Worm (Caenorhabditis elegans): ENCODE measurements around the gene F19B10.1.

Gene F19B10.1

DNA sequence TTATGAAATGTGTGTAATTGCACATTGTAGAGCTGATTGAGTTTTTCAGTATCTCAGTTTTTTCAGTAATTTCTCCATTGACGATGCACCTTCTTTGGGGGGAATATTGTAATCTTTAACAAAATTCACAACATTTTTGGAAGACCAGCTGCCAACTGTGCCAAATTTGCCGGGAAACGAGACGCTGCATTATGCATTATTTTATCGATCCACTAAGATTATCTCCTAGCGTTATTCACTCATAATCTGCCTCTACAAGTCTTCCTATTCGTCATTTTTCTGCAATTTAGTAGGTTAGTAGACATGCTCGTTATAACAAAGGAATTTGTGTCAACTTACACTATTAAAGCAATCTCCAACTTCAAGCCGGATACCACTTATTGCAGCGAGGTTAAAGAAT lies 48.7 kb downstream of the F19B10.1 start, which contains the start of the genes sdz-12 and bath-31:
Gene sdz-12, minus strand, starts transcription at position 101 of the 400 bp plus-strand sequence.
Gene bath-31, plus strand, starts transcription at position 251 of the 400 bp plus-strand sequence.
- TF ChIP-seq unc-42 (tag; optimal IDR thresholded peaks at IDR 0.05) (no peak), ceh-19 (GFP tag; optimal IDR thresholded peaks at IDR 0.05) (no peak), pax-1 (tag; optimal IDR thresholded peaks at IDR 0.05) (no peak), ceh-6 (GFP tag; optimal IDR thresholded peaks at IDR 0.05) (no peak), tbx-7 (tag; optimal IDR thresholded peaks at IDR 0.05) (no peak), elt-4 (tag; optimal IDR thresholded peaks at IDR 0.05) (no peak), rnt-1 (tag; optimal IDR thresholded peaks at IDR 0.05) (no peak), ets-4 (tag; optimal IDR thresholded peaks at IDR 0.05) (no peak), pqm-1 (tag; optimal IDR thresholded peaks at IDR 0.05) (no peak), dve-1 (tag; optimal IDR thresholded peaks at IDR 0.05) (no peak), ceh-34 (tag; optimal IDR thresholded peaks at IDR 0.05) (no peak), gmeb-2 (tag; optimal IDR thresholded peaks at IDR 0.05) (no peak), ceh-24 (tag; optimal IDR thresholded peaks at IDR 0.05) (no peak), fkh-6 (tag; optimal IDR thresholded peaks at IDR 0.05) (no peak), ceh-45 (GFP tag; IDR thresholded peaks at IDR 0.05) (no peak)
